Fruit fly (Drosophila melanogaster) whole organism, embryonic: Measurements from ENCODE around the gene mop.

Experiments used
- Ada2b ChIP-seq: fragments of 200-800 bp; sonication (Bioruptor generic); IDR thresholded peaks from 2 replicates; pipeline ENCODE4 v1.3.6; 2022; ENCODE audit warnings: missing biosample characterization, missing genetic modification characterization
- Asciz ChIP-seq: fragments of 200-800 bp; sonication (Bioruptor generic); optimal IDR thresholded peaks from 2 replicates; lab custom pipeline; 2017; ENCODE audit warnings: missing biosample characterization, mild to moderate bottlenecking, missing genetic modification characterization, missing genetic modification reagents
- Atf6 ChIP-seq: fragments of 200-800 bp; sonication (Bioruptor generic); IDR thresholded peaks from 2 replicates; pipeline ENCODE4 v1.3.6; 2022; ENCODE audit warnings: missing biosample characterization, missing genetic modification characterization
- BEAF-32 ChIP-seq: fragments of 200-800 bp; sonication (Bioruptor generic); optimal IDR thresholded peaks from 3 replicates; lab custom pipeline; 2017; ENCODE audit warnings: missing biosample characterization, missing genetic modification characterization, mild to moderate bottlenecking, moderate library complexity, missing genetic modification reagents
- CG10267 ChIP-seq: fragments of 200-800 bp; sonication (Bioruptor generic); optimal IDR thresholded peaks from 2 replicates; lab custom pipeline; 2018; ENCODE audit warnings: missing biosample characterization, mild to moderate bottlenecking, missing genetic modification characterization, moderate library complexity
- CG13775 ChIP-seq: fragments of 200-800 bp; sonication (Bioruptor generic); optimal IDR thresholded peaks from 3 replicates; lab custom pipeline; 2017; ENCODE audit warnings: missing biosample characterization, mild to moderate bottlenecking, missing genetic modification characterization
- CG14710 ChIP-seq: fragments of 200-800 bp; sonication (Bioruptor generic); optimal IDR thresholded peaks from 3 replicates; lab custom pipeline; 2019; ENCODE audit warnings: missing biosample characterization, mild to moderate bottlenecking, missing genetic modification characterization, moderate library complexity
- CG17328 ChIP-seq: fragments of 200-800 bp; sonication (Bioruptor generic); IDR thresholded peaks from 2 replicates; pipeline ENCODE4 v1.3.6; 2022; ENCODE audit warnings: missing biosample characterization, missing genetic modification characterization
- CG18476 ChIP-seq: fragments of 200-800 bp; sonication (Bioruptor generic); optimal IDR thresholded peaks from 2 replicates; lab custom pipeline; 2016; ENCODE audit warnings: missing biosample characterization, mild to moderate bottlenecking, missing genetic modification characterization
- CG3163 ChIP-seq: fragments of 200-800 bp; sonication (Bioruptor generic); optimal IDR thresholded peaks from 3 replicates; lab custom pipeline; 2016; ENCODE audit warnings: missing biosample characterization, missing genetic modification characterization
- CG32532 ChIP-seq: fragments of 200-800 bp; sonication (Bioruptor generic); IDR thresholded peaks from 2 replicates; pipeline ENCODE4 v1.3.6; 2022; ENCODE audit warnings: missing biosample characterization, missing genetic modification characterization
- CG3407 ChIP-seq: fragments of 200-800 bp; sonication (Bioruptor generic); optimal IDR thresholded peaks from 2 replicates; lab custom pipeline; 2018; ENCODE audit warnings: missing biosample characterization, mild to moderate bottlenecking, missing genetic modification characterization
- CG3838 ChIP-seq: fragments of 200-800 bp; sonication (Bioruptor generic); optimal IDR thresholded peaks from 3 replicates; lab custom pipeline; 2016; ENCODE audit warnings: missing biosample characterization, missing genetic modification characterization
- CG3847 ChIP-seq: fragments of 200-800 bp; sonication (Bioruptor generic); IDR thresholded peaks from 2 replicates; pipeline ENCODE4 v1.3.6; 2022; ENCODE audit warnings: missing biosample characterization, missing genetic modification characterization
- CG4424 ChIP-seq: fragments of 200-800 bp; sonication (Bioruptor generic); optimal IDR thresholded peaks from 3 replicates; lab custom pipeline; 2016; ENCODE audit warnings: missing biosample characterization, missing genetic modification characterization
- CG6791 ChIP-seq: fragments of 200-800 bp; sonication (Bioruptor generic); IDR thresholded peaks from 3 replicates; pipeline ENCODE4 v1.3.6; 2022; ENCODE audit warnings: missing biosample characterization, missing genetic modification characterization; ENCODE audit not compliant: partially characterized antibody
- CG8924 ChIP-seq: fragments of 200-800 bp; optimal IDR thresholded peaks from 3 replicates; lab custom pipeline; 2019; ENCODE audit warnings: missing biosample characterization, mild to moderate bottlenecking, missing genetic modification characterization, moderate library complexity
- CG9609 ChIP-seq: fragments of 200-800 bp; sonication (Bioruptor generic); optimal IDR thresholded peaks from 3 replicates; lab custom pipeline; 2016; ENCODE audit warnings: missing biosample characterization, missing genetic modification characterization
- Dek ChIP-seq: fragments of 200-800 bp; sonication (Bioruptor generic); optimal IDR thresholded peaks from 3 replicates; lab custom pipeline; 2019; ENCODE audit warnings: missing biosample characterization, mild to moderate bottlenecking, missing genetic modification characterization, moderate library complexity
- Elba2 ChIP-seq: fragments of 200-800 bp; sonication (Bioruptor generic); optimal IDR thresholded peaks from 3 replicates; lab custom pipeline; 2016; ENCODE audit warnings: missing biosample characterization, missing genetic modification characterization
- HLHmδ ChIP-seq: fragments of 200-800 bp; sonication (Bioruptor generic); optimal IDR thresholded peaks from 2 replicates; lab custom pipeline; 2018; ENCODE audit warnings: missing biosample characterization, mild to moderate bottlenecking, missing genetic modification characterization, moderate library complexity
- Hr39 ChIP-seq: fragments of >200 bp; optimal IDR thresholded peaks from 2 replicates; lab custom pipeline; 2017
- Hsf ChIP-seq: fragments of 200-800 bp; sonication (Bioruptor generic); optimal IDR thresholded peaks from 3 replicates; lab custom pipeline; 2016; ENCODE audit warnings: missing biosample characterization, missing genetic modification characterization
- Mad ChIP-seq: fragments of 200-800 bp; sonication (Bioruptor generic); optimal IDR thresholded peaks from 2 replicates; lab custom pipeline; 2016; ENCODE audit warnings: missing biosample characterization, missing genetic modification characterization
- Med ChIP-seq: fragments of 200-800 bp; sonication (Bioruptor generic); peaks from one replicate; lab custom pipeline; 2016; ENCODE audit warnings: missing biosample characterization, missing genetic modification characterization, mild to moderate bottlenecking, inconsistent platforms, moderate library complexity
- Meics ChIP-seq: fragments of 200-800 bp; sonication (Bioruptor generic); optimal IDR thresholded peaks from 2 replicates; lab custom pipeline; 2017; ENCODE audit warnings: missing biosample characterization, mild to moderate bottlenecking, missing genetic modification characterization
- NFAT ChIP-seq: fragments of 200-800 bp; sonication (Bioruptor generic); IDR thresholded peaks from 2 replicates; pipeline ENCODE4 v1.3.6; 2022; ENCODE audit warnings: missing biosample characterization, missing genetic modification characterization
- Rfx ChIP-seq: fragments of 200-800 bp; sonication (Bioruptor generic); IDR thresholded peaks from 2 replicates; pipeline ENCODE4 v1.3.6; 2022; ENCODE audit warnings: missing biosample characterization, missing genetic modification characterization
- Scr ChIP-seq: fragments of 200-800 bp; sonication (Bioruptor generic); IDR thresholded peaks from 2 replicates; pipeline ENCODE4 v1.3.6; 2022; ENCODE audit warnings: missing biosample characterization, missing genetic modification characterization; ENCODE audit not compliant: partially characterized antibody
- Side ChIP-seq: fragments of 200-800 bp; sonication (Bioruptor generic); optimal IDR thresholded peaks from 2 replicates; lab custom pipeline; 2016; ENCODE audit warnings: missing biosample characterization, missing genetic modification characterization
- Sin3A ChIP-seq: fragments of >200 bp; optimal IDR thresholded peaks from 2 replicates; lab custom pipeline; 2018
- Xbp1 ChIP-seq: fragments of 200-800 bp; sonication (Bioruptor generic); optimal IDR thresholded peaks from 3 replicates; lab custom pipeline; 2016; ENCODE audit warnings: missing biosample characterization, mild to moderate bottlenecking, missing genetic modification characterization
- aop ChIP-seq: fragments of 200-800 bp; sonication (Bioruptor generic); IDR thresholded peaks from 2 replicates; pipeline ENCODE4 v1.3.6; 2022; ENCODE audit warnings: missing biosample characterization, missing genetic modification characterization
- chinmo ChIP-seq: fragments of 200-800 bp; sonication (Bioruptor generic); IDR thresholded peaks from 4 replicates; pipeline ENCODE4 v1.3.6; 2022; ENCODE audit warnings: missing biosample characterization, missing genetic modification characterization; ENCODE audit not compliant: partially characterized antibody
- danr ChIP-seq: fragments of 200-800 bp; sonication (Bioruptor generic); IDR thresholded peaks from 2 replicates; pipeline ENCODE4 v1.3.6; 2022; ENCODE audit warnings: missing biosample characterization, missing genetic modification characterization
- dpn ChIP-seq, 2 experiments: fragments of 200-800 bp; sonication (Bioruptor generic); optimal IDR thresholded peaks; 3 replicates each; lab custom pipeline; 2016; ENCODE audit warnings: missing biosample characterization in 2 of 2, missing genetic modification characterization in 2 of 2
- her ChIP-seq: fragments of 200-800 bp; sonication (Bioruptor generic); optimal IDR thresholded peaks from 2 replicates; lab custom pipeline; 2016; ENCODE audit warnings: missing biosample characterization, missing genetic modification characterization
- inv ChIP-seq: fragments of 200-800 bp; sonication (Bioruptor generic); IDR thresholded peaks from 2 replicates; pipeline ENCODE4 v1.3.6; 2022; ENCODE audit warnings: missing biosample characterization, missing genetic modification characterization; ENCODE audit not compliant: partially characterized antibody
- lab ChIP-seq: fragments of 200-800 bp; sonication (Bioruptor generic); optimal IDR thresholded peaks from 3 replicates; lab custom pipeline; 2017; ENCODE audit warnings: missing biosample characterization, missing genetic modification characterization, mild to moderate bottlenecking, moderate library complexity, missing genetic modification reagents
- lola ChIP-seq, 3 experiments: fragments of >200 bp in 2 of 3; fragments of 200-800 bp in 1 of 3; sonication (Bioruptor generic) in 1 of 3; optimal IDR thresholded peaks; 2 replicates each; lab custom pipeline; 2017 to 2019; ENCODE audit warnings: missing biosample characterization in 3 of 3, missing genetic modification characterization in 3 of 3, mild to moderate bottlenecking in 1 of 3, moderate library complexity in 1 of 3
- mld ChIP-seq: fragments of 200-800 bp; sonication (Bioruptor generic); IDR thresholded peaks from 3 replicates; pipeline ENCODE4 v1.3.6; 2022; ENCODE audit warnings: missing biosample characterization, missing genetic modification characterization; ENCODE audit not compliant: partially characterized antibody
- nmo ChIP-seq: fragments of 200-800 bp; sonication (Bioruptor generic); optimal IDR thresholded peaks from 2 replicates; lab custom pipeline; 2018; ENCODE audit warnings: missing biosample characterization, mild to moderate bottlenecking, missing genetic modification characterization, moderate library complexity
- ranshi ChIP-seq: fragments of 200-800 bp; sonication (Bioruptor generic); IDR thresholded peaks from 2 replicates; pipeline ENCODE4 v1.3.6; 2022; ENCODE audit warnings: missing biosample characterization, missing genetic modification characterization
- sim ChIP-seq: fragments of 200-800 bp; sonication (Bioruptor generic); IDR thresholded peaks from 2 replicates; pipeline ENCODE4 v1.3.6; 2022; ENCODE audit warnings: missing biosample characterization, missing genetic modification characterization
- sob ChIP-seq: fragments of 200-800 bp; sonication (Bioruptor generic); IDR thresholded peaks from 2 replicates; pipeline ENCODE4 v1.3.6; 2022; ENCODE audit warnings: missing biosample characterization, missing genetic modification characterization
- tin ChIP-seq: fragments of 200-800 bp; sonication (Bioruptor generic); optimal IDR thresholded peaks from 3 replicates; lab custom pipeline; 2016; ENCODE audit warnings: missing biosample characterization, missing genetic modification characterization
- ttk ChIP-seq: fragments of 200-800 bp; sonication (Bioruptor generic); IDR thresholded peaks from 2 replicates; pipeline ENCODE4 v2.1.2; 2022; ENCODE audit warnings: missing biosample characterization, missing genetic modification characterization
- wdn ChIP-seq: fragments of 200-800 bp; sonication (Bioruptor generic); IDR thresholded peaks from 2 replicates; pipeline ENCODE4 v1.3.6; 2022; ENCODE audit warnings: missing biosample characterization, missing genetic modification characterization

mop gene

DNA sequence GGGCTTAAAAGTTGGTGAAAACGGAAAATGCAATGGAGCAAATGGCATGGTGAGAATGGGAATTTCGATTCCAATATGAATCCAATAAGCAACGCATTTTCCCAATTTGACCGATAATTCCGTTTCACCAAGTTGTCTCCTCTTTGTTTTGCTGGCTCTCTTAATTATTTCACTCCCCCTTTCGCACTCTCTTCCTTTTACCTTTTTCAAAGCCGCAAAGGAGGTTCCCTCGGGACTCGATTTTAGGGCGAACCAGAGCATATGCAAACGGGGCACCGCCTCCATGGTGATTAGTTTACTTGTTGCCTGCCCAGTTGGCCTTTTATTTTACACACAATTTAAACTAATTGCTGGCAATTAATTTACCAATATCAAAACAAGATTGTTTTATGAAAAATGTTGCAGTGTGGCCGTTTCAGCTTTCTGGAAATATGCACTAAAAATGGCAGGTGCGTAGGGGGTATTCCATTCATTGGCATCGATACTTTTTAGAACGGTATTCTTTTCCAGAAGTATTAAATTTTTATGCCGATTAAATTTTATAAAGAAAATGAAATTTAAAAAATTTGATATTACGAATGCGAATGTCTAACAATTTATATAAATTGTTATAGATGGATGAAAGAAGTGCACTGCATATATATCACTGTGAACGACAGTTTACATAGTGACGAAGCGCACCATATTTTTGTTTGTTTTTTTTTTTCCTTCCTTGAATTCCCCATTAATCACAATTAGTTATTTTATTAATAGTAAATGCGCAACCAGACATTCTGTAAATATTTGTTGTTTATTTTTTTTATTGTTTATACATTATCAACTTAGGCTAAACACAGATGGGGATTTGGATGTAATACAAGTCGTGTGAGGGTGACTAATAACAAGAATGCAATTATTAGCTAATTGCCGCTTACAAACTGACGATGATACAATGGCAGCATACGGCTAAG, at the start of gene mop (continued):
- TF ChIP-seq NFAT (GFP tag; lab: Robert Waterston, UW) = peak; percentile 70; the same call in 1 of the 2 replicates
- peak; percentile 26 for TF ChIP-seq CG10267 (tag; lab: Kevin White, UChicago)
- TF ChIP-seq chinmo (GFP tag; lab: Robert Waterston, UW) = 0 out of 4 replicates have a peak, but pooled peaks have one; percentile 52
- peak; percentile 22 for TF ChIP-seq Dek (tag; lab: Kevin White, UChicago)
- TF ChIP-seq mld (GFP tag; lab: Robert Waterston, UW) = no peak
- TF ChIP-seq Meics (GFP tag; lab: Kevin White, UChicago) = peak; percentile 96
- peak; percentile 80 for TF ChIP-seq CG32532
- peak; percentile 35; the same call in 1 of the 2 replicates for TF ChIP-seq ranshi (GFP tag; lab: Robert Waterston, UW)
- no peak for TF ChIP-seq sim (GFP tag; lab: Robert Waterston, UW)
- no peak for TF ChIP-seq CG3838
- peak; percentile 34 for TF ChIP-seq CG14710 (tag; lab: Kevin White, UChicago)
- no peak for TF ChIP-seq Sin3A
- TF ChIP-seq CG3407 = no peak
- TF ChIP-seq Mad = peak; percentile 3
- peak; percentile 62 for TF ChIP-seq BEAF-32
- peak; percentile 81 for TF ChIP-seq Rfx (GFP tag; lab: Robert Waterston, UW)
- no peak for TF ChIP-seq aop (GFP tag; lab: Robert Waterston, UW)
- TF ChIP-seq Hr39 = no peak
- TF ChIP-seq sob (GFP tag; lab: Robert Waterston, UW) = peak; percentile 48; the same call in 1 of the 2 replicates
- TF ChIP-seq CG8924 (tag; lab: Kevin White, UChicago) = peak; percentile 67
- peak; percentile 51 for TF ChIP-seq ttk (GFP tag; lab: Robert Waterston, UW)
- TF ChIP-seq CG18476 (GFP tag; lab: Kevin White, UChicago) = peak; percentile 28
- peak; percentile 12 for TF ChIP-seq CG9609 (GFP tag; lab: Kevin White, UChicago)
- TF ChIP-seq wdn = peak; percentile 53; the same call in 1 of the 2 replicates
- peak; percentile 71 for TF ChIP-seq Scr (GFP tag; lab: Robert Waterston, UW)
- peak; percentile 45 for TF ChIP-seq tin (GFP tag; lab: Kevin White, UChicago)
- TF ChIP-seq Side = peak; percentile 41
- peak; percentile 21 for TF ChIP-seq CG13775 (GFP tag; lab: Kevin White, UChicago)
- no peak for TF ChIP-seq HLHmδ
- TF ChIP-seq inv = peak; percentile 40; the same call in 1 of the 2 replicates
- TF ChIP-seq her (GFP tag; lab: Kevin White, UChicago) = peak; percentile 0
- TF ChIP-seq Hsf (GFP tag; lab: Kevin White, UChicago) = peak; percentile 1
- peak; percentile 61 for TF ChIP-seq nmo (GFP tag; lab: Kevin White, UChicago)
- TF ChIP-seq dpn (GFP tag; optimal IDR thresholded peaks at IDR 0.05; lab: Kevin White, UChicago) = peak; percentile 9 to 35
- peak; percentile 28 for TF ChIP-seq Xbp1
- peak; percentile 97 for TF ChIP-seq CG3163 (GFP tag; lab: Kevin White, UChicago)
- TF ChIP-seq CG17328 (GFP tag; lab: Robert Waterston, UW) = peak; percentile 62
- TF ChIP-seq Atf6 (GFP tag; lab: Robert Waterston, UW) = peak; percentile 58
- TF ChIP-seq Elba2 (GFP tag; lab: Kevin White, UChicago) = peak; percentile 42
- peak; percentile 50; the same call in 1 of the 2 replicates for TF ChIP-seq CG3847
- TF ChIP-seq Asciz (GFP tag; lab: Kevin White, UChicago) = no peak
- TF ChIP-seq CG6791 (GFP tag; lab: Robert Waterston, UW) = peak; percentile 47; the same call in 1 of the 3 replicates
- TF ChIP-seq lola (GFP tag; optimal IDR thresholded peaks at IDR 0.05; lab: Kevin White, UChicago) = peak in 1 of 3 experiments; percentile 44
- no peak for TF ChIP-seq lab (GFP tag; lab: Kevin White, UChicago)
- peak; percentile 31 for TF ChIP-seq CG4424
- 0 out of 2 replicates have a peak, but pooled peaks have one; percentile 32 for TF ChIP-seq danr (GFP tag; lab: Robert Waterston, UW)
- peak; percentile 51 for TF ChIP-seq Ada2b (GFP tag; lab: Robert Waterston, UW)
- peak; percentile 79 for TF ChIP-seq Med
